Worm (Caenorhabditis elegans) whole organism, late embryonic: Measurements from ENCODE around the gene bath-26.

Experiments
- C38D4.7 ChIP-seq: fragments of 200-800 bp; sonication (Bioruptor generic); optimal IDR thresholded peaks from 2 replicates; lab custom pipeline; 2018; ENCODE audit warnings: mild to moderate bottlenecking, missing genetic modification characterization, moderate library complexity, missing compliant biosample characterization
- K09A11.1 ChIP-seq: sonication (generic microtip); optimal IDR thresholded peaks from 2 replicates; lab custom pipeline; 2017; ENCODE audit warnings: antibody characterized with exemption, mild to moderate bottlenecking, missing genetic modification characterization, missing compliant biosample characterization; ENCODE audit not compliant: insufficient read depth
- T23F11.4 ChIP-seq: fragments of 200-800 bp; sonication (Bioruptor generic); optimal IDR thresholded peaks from 2 replicates; lab custom pipeline; 2018; ENCODE audit warnings: mild to moderate bottlenecking, missing genetic modification characterization, missing compliant biosample characterization
- Y22D7AL.16 ChIP-seq: sonication (generic microtip); optimal IDR thresholded peaks from 2 replicates; lab custom pipeline; 2016; ENCODE audit warnings: missing genetic modification characterization, missing compliant biosample characterization
- ama-1 ChIP-seq: fragments of 150-350 bp; optimal IDR thresholded peaks from 2 replicates; lab custom pipeline; 2014
- ceh-19 ChIP-seq: fragments of 200-800 bp; sonication (Bioruptor generic); optimal IDR thresholded peaks from 2 replicates; lab custom pipeline; 2018; ENCODE audit warnings: mild to moderate bottlenecking, missing genetic modification characterization, missing compliant biosample characterization
- ceh-22 ChIP-seq: sonication (generic microtip); optimal IDR thresholded peaks from 2 replicates; lab custom pipeline; 2017; ENCODE audit warnings: missing biosample characterization, missing genetic modification characterization
- ceh-30 ChIP-seq: fragments of 150-350 bp; optimal IDR thresholded peaks from 2 replicates; lab custom pipeline; 2014; ENCODE audit warnings: missing biosample characterization, missing genetic modification characterization
- ceh-31 ChIP-seq: sonication (generic microtip); optimal IDR thresholded peaks from 2 replicates; lab custom pipeline; 2016; ENCODE audit warnings: missing genetic modification characterization, missing compliant biosample characterization
- ceh-9 ChIP-seq: sonication (generic microtip); optimal IDR thresholded peaks from 2 replicates; lab custom pipeline; 2016; ENCODE audit warnings: mild to moderate bottlenecking, missing genetic modification characterization, inconsistent platforms, missing compliant biosample characterization
- dmd-4 ChIP-seq: sonication (generic microtip); optimal IDR thresholded peaks from 2 replicates; lab custom pipeline; 2016; ENCODE audit warnings: borderline replicate concordance, missing genetic modification characterization, missing compliant biosample characterization
- elt-4 ChIP-seq: sonication (generic microtip); optimal IDR thresholded peaks from 2 replicates; lab custom pipeline; 2016; ENCODE audit warnings: missing genetic modification characterization, missing compliant biosample characterization
- eyg-1 ChIP-seq: sonication (generic microtip); optimal IDR thresholded peaks from 2 replicates; lab custom pipeline; 2016; ENCODE audit warnings: missing genotype, missing genetic modification characterization, missing compliant biosample characterization
- fkh-10 ChIP-seq: fragments of 150-350 bp; optimal IDR thresholded peaks from 2 replicates; lab custom pipeline; 2014; ENCODE audit warnings: missing biosample characterization, missing genetic modification reagents, missing genetic modification characterization
- fkh-6 ChIP-seq: sonication (generic microtip); optimal IDR thresholded peaks from 2 replicates; lab custom pipeline; 2016; ENCODE audit warnings: missing genetic modification characterization, missing compliant biosample characterization
- gmeb-2 ChIP-seq: sonication (generic microtip); optimal IDR thresholded peaks from 2 replicates; lab custom pipeline; 2016; ENCODE audit warnings: missing genetic modification characterization, inconsistent platforms, missing compliant biosample characterization
- hlh-30 ChIP-seq: sonication (generic microtip); optimal IDR thresholded peaks from 2 replicates; lab custom pipeline; 2017; ENCODE audit warnings: antibody characterized with exemption, missing genetic modification characterization, missing compliant biosample characterization; ENCODE audit not compliant: insufficient read depth
- hlh-6 ChIP-seq: sonication (generic microtip); optimal IDR thresholded peaks from 2 replicates; lab custom pipeline; 2016; ENCODE audit warnings: missing genotype, missing genetic modification characterization, missing compliant biosample characterization
- hlh-8 ChIP-seq: sonication (generic microtip); optimal IDR thresholded peaks from 2 replicates; lab custom pipeline; 2016; ENCODE audit warnings: missing genotype, missing genetic modification characterization, missing compliant biosample characterization
- lin-11 ChIP-seq: fragments of 200-800 bp; sonication (Bioruptor generic); optimal IDR thresholded peaks from 2 replicates; lab custom pipeline; 2018; ENCODE audit warnings: mild to moderate bottlenecking, missing genetic modification characterization, missing compliant biosample characterization
- madf-2 ChIP-seq: sonication (generic microtip); optimal IDR thresholded peaks from 2 replicates; lab custom pipeline; 2017; ENCODE audit warnings: missing genetic modification characterization, missing compliant biosample characterization
- mec-3 ChIP-seq: sonication (generic microtip); optimal IDR thresholded peaks from 2 replicates; lab custom pipeline; 2016; ENCODE audit warnings: borderline replicate concordance, missing genetic modification characterization, missing compliant biosample characterization
- nhr-11 ChIP-seq: fragments of 150-350 bp; optimal IDR thresholded peaks from 2 replicates; lab custom pipeline; 2014; ENCODE audit warnings: missing biosample characterization, missing genetic modification characterization
- nhr-232 ChIP-seq: sonication (generic microtip); optimal IDR thresholded peaks from 2 replicates; lab custom pipeline; 2016; ENCODE audit warnings: missing genetic modification characterization, missing compliant biosample characterization
- pag-3 ChIP-seq: sonication (generic microtip); optimal IDR thresholded peaks from 2 replicates; lab custom pipeline; 2016; ENCODE audit warnings: missing compliant biosample characterization, missing genetic modification characterization, borderline replicate concordance
- pax-1 ChIP-seq: fragments of 150-350 bp; optimal IDR thresholded peaks from 2 replicates; lab custom pipeline; 2014; ENCODE audit warnings: missing biosample characterization, missing genetic modification characterization
- pha-2 ChIP-seq: sonication (generic microtip); optimal IDR thresholded peaks from 2 replicates; lab custom pipeline; 2017; ENCODE audit warnings: mild to moderate bottlenecking, missing genetic modification characterization, missing compliant biosample characterization
- pha-4 ChIP-seq: fragments of 150-350 bp; optimal IDR thresholded peaks from 2 replicates; lab custom pipeline; 2018; ENCODE audit warnings: missing biosample characterization, missing genetic modification reagents, missing genetic modification characterization
- pros-1 ChIP-seq: fragments of 150-350 bp; optimal IDR thresholded peaks from 2 replicates; lab custom pipeline; 2014; ENCODE audit warnings: missing biosample characterization, missing genetic modification reagents, missing genetic modification characterization
- ref-2 ChIP-seq: sonication (generic microtip); optimal IDR thresholded peaks from 2 replicates; lab custom pipeline; 2016; ENCODE audit warnings: missing genetic modification characterization, missing compliant biosample characterization
- sdc-2 ChIP-seq: sonication (generic microtip); optimal IDR thresholded peaks from 2 replicates; lab custom pipeline; 2016; ENCODE audit warnings: missing genotype, missing genetic modification characterization, missing compliant biosample characterization
- sox-2 ChIP-seq: fragments of 200-800 bp; sonication (Bioruptor generic); IDR thresholded peaks from 2 replicates; pipeline ENCODE4 v1.3.6; 2022; ENCODE audit warnings: missing genetic modification reagents, missing genetic modification characterization, missing compliant biosample characterization
- sox-4 ChIP-seq: sonication (generic microtip); optimal IDR thresholded peaks from 2 replicates; lab custom pipeline; 2017; ENCODE audit warnings: mild to moderate bottlenecking, missing genetic modification characterization, inconsistent platforms, missing compliant biosample characterization
- tbx-7 ChIP-seq: sonication (generic microtip); optimal IDR thresholded peaks from 2 replicates; lab custom pipeline; 2016; ENCODE audit warnings: missing genotype, missing genetic modification characterization, missing compliant biosample characterization
- ttx-3 ChIP-seq: sonication (generic microtip); optimal IDR thresholded peaks from 2 replicates; lab custom pipeline; 2016; ENCODE audit warnings: missing genetic modification reagents, missing genetic modification characterization, missing compliant biosample characterization

bath-26 gene

ce11 chrII:1586305-1586704 lies 14.3 kb downstream of the bath-26 start, which contains the start of gene T07H3.8:
Gene T07H3.8, plus strand, starts transcription at chrII:1586605.
- TF ChIP-seq mec-3: no peak
- TF ChIP-seq pag-3 (tag; lab: Kevin White, UChicago): no peak
- no peak for TF ChIP-seq nhr-232 (tag; lab: Kevin White, UChicago)
- no peak for TF ChIP-seq sox-4 (tag; lab: Kevin White, UChicago)
- no peak for TF ChIP-seq pax-1 (tag; lab: Kevin White, UChicago)
- TF ChIP-seq sdc-2: no peak
- no peak for TF ChIP-seq elt-4 (tag; lab: Kevin White, UChicago)
- no peak for TF ChIP-seq ttx-3
- TF ChIP-seq lin-11 (tag; lab: Kevin White, UChicago): no peak
- no peak for TF ChIP-seq hlh-8 (tag; lab: Kevin White, UChicago)
- no peak for TF ChIP-seq ceh-19
- TF ChIP-seq T23F11.4 (GFP tag; lab: Kevin White, UChicago): no peak
- TF ChIP-seq tbx-7 (tag; lab: Kevin White, UChicago): no peak
- TF ChIP-seq eyg-1 (tag; lab: Kevin White, UChicago): no peak
- no peak for TF ChIP-seq madf-2 (tag; lab: Kevin White, UChicago)

ce11 chrII:1584140-1584539 lies 16.4 kb downstream of the bath-26 start, which contains the start of gene clec-21:
Gene clec-21, minus strand, starts transcription at chrII:1584240.
- TF ChIP-seq hlh-6 (tag; lab: Kevin White, UChicago): no peak
- no peak for TF ChIP-seq ttx-3

ce11 chrII:1579886-1580285 lies 20.7 kb downstream of the bath-26 start, which contains the start of gene math-38:
Gene math-38, minus strand, starts transcription at chrII:1579986.
- TF ChIP-seq hlh-6 (tag; lab: Kevin White, UChicago) (no peak), ceh-30 (tag; lab: Kevin White, UChicago) (no peak), ceh-31 (tag; lab: Kevin White, UChicago) (no peak), hlh-30 (no peak), ceh-9 (tag; lab: Kevin White, UChicago) (no peak), lin-11 (tag; lab: Kevin White, UChicago) (no peak)

- TF ChIP-seq pha-4 (tag; lab: Kevin White, UChicago): no peak
- TF ChIP-seq pros-1 (tag; lab: Kevin White, UChicago): no peak
- TF ChIP-seq sdc-2: no peak
- TF ChIP-seq Y22D7AL.16: no peak
- TF ChIP-seq ama-1 (lab: Kevin White, UChicago): no peak
- no peak for TF ChIP-seq gmeb-2 (tag; lab: Kevin White, UChicago)
- TF ChIP-seq ceh-22: no peak
- no peak for TF ChIP-seq ceh-31 (tag; lab: Kevin White, UChicago)
- no peak for TF ChIP-seq ref-2 (tag; lab: Kevin White, UChicago)
- no peak for TF ChIP-seq fkh-6 (tag; lab: Kevin White, UChicago)
- TF ChIP-seq ttx-3: no peak
- TF ChIP-seq, all 69 proteins: peak for 0
Observed at ce11 chrII:1576772-1577171, 23.8 kb downstream of the bath-26 start.

ce11 chrII:1576030-1576429 lies 24.5 kb downstream of the bath-26 start, which contains the start of gene K05F6.10:
Gene K05F6.10, minus strand, starts transcription at chrII:1576130.
- TF ChIP-seq eyg-1 (tag; lab: Kevin White, UChicago): no peak
- TF ChIP-seq T23F11.4 (GFP tag; lab: Kevin White, UChicago): no peak
- no peak for TF ChIP-seq ceh-31 (tag; lab: Kevin White, UChicago)
- no peak for TF ChIP-seq hlh-30
- no peak for TF ChIP-seq dmd-4

ce11 chrII:1571032-1571431 lies 29.5 kb downstream of the bath-26 start, which contains the start of gene fbxb-46:
Gene fbxb-46, minus strand, starts transcription at chrII:1571132.
- TF ChIP-seq fkh-10 (GFP tag; lab: Kevin White, UChicago): no peak
- TF ChIP-seq sox-2 (GFP tag; lab: Robert Waterston, UW): no peak
- no peak for TF ChIP-seq C38D4.7 (GFP tag; lab: Kevin White, UChicago)
- no peak for TF ChIP-seq hlh-30
- TF ChIP-seq pha-4 (tag; lab: Kevin White, UChicago): no peak
- no peak for TF ChIP-seq elt-4 (tag; lab: Kevin White, UChicago)
- TF ChIP-seq nhr-11: no peak
- no peak for TF ChIP-seq K09A11.1 (tag; lab: Kevin White, UChicago)
- TF ChIP-seq ceh-30 (tag; lab: Kevin White, UChicago): no peak
- TF ChIP-seq pha-2 (tag; lab: Kevin White, UChicago): no peak
